Worm (Caenorhabditis elegans) whole organism, early embryonic: ENCODE data around the gene str-256.

Source experiments
- aly-1 ChIP-seq: sonication (generic microtip); optimal IDR thresholded peaks from 2 replicates; lab custom pipeline; 2016; ENCODE audit warnings: missing genetic modification characterization, missing compliant biosample characterization
- ama-1 ChIP-seq: fragments of 150-350 bp; optimal IDR thresholded peaks from 2 replicates; lab custom pipeline; 2014
- ceh-36 ChIP-seq: sonication (generic microtip); optimal IDR thresholded peaks from 2 replicates; lab custom pipeline; 2016; ENCODE audit warnings: missing genetic modification characterization, inconsistent platforms, missing compliant biosample characterization
- ets-7 ChIP-seq: sonication (generic microtip); optimal IDR thresholded peaks from 2 replicates; lab custom pipeline; 2016; ENCODE audit warnings: missing genotype, missing genetic modification characterization, missing compliant biosample characterization
- flt-1 ChIP-seq: fragments of 200-800 bp; sonication (Bioruptor generic); IDR thresholded peaks from 2 replicates; pipeline ENCODE4 v1.3.6; 2022; ENCODE audit warnings: missing genetic modification characterization, missing compliant biosample characterization
- hnd-1 ChIP-seq: sonication (generic microtip); optimal IDR thresholded peaks from 2 replicates; lab custom pipeline; 2016; ENCODE audit warnings: missing genetic modification characterization, missing compliant biosample characterization
- pes-1 ChIP-seq: fragments of 200-800 bp; sonication (Bioruptor generic); IDR thresholded peaks from 2 replicates; pipeline ENCODE4 v1.3.6; 2022; ENCODE audit warnings: missing genetic modification reagents, missing genetic modification characterization, missing compliant biosample characterization
- tbx-11 ChIP-seq: fragments of 200-800 bp; sonication (Bioruptor generic); IDR thresholded peaks from 2 replicates; pipeline ENCODE4 v1.3.6; 2022; ENCODE audit warnings: missing genetic modification characterization, missing compliant biosample characterization

- no peak for TF ChIP-seq ets-7 (tag; lab: Kevin White, UChicago)
- no peak for TF ChIP-seq pes-1 (GFP tag; lab: Robert Waterston, UW)
- TF ChIP-seq flt-1 = no peak
- no peak for TF ChIP-seq ama-1
- TF ChIP-seq tbx-11 (GFP tag; lab: Robert Waterston, UW) = no peak
- no peak for TF ChIP-seq aly-1 (tag; lab: Kevin White, UChicago)
- TF ChIP-seq hnd-1 (tag; lab: Kevin White, UChicago) = no peak
- no peak for TF ChIP-seq ceh-36 (tag; lab: Kevin White, UChicago)
Observed at ce11 chrV:532046-532445, 30.9 kb upstream of the str-256 start, which contains the start of gene nhr-58.
